Worm (Caenorhabditis elegans) whole organism, dauer: ENCODE results near the gene nspg-13.

Source experiments
- unc-62 ChIP-seq: sonication (generic microtip); optimal IDR thresholded peaks from 2 replicates; lab custom pipeline; 2017; ENCODE audit warnings: missing biosample characterization, missing genetic modification reagents, missing genetic modification characterization

The nspg-13 gene

DNA sequence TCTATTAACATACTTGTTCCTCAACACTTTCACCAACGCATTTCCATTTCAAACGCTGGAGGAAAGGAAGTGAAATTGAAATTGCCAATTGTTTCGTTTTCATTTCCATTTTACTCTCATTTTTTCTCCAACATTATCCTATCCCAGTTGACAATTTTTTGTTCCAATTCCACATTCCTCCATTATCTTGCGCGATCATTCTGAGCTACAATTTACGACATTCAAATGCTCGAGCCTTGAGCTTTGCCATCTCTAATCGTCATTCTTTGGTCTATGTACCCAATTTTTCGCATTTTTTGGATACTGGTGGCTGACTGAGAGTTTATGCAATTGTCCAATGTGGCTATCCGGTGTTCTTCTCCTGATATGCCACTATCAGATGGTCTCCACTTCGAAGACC lies 5.4 kb upstream of the nspg-13 start, which contains the start of gene Y34B4A.10:
Y34B4A.10 (plus strand) TSS at position 301 of the 400 bp plus-strand sequence.
- TF ChIP-seq unc-62, result no peak

DNA sequence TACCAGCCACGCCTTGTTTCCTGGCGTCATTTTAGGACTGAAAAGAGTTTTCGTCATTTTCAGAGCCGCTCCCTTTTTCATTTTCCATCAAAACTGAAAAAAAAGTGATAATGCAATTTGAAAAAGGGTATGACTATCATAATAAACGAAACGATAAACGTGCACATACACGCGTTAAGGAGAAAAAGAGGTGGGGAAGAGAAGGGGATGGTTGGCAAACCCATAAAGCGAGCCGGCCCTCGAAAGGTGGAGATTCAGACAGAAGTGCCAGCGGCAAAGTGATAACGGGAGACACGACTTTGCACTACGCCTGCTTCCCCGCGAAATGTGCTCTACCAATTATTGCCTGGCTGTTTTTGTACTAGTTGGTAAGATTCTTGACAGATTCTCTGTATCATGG lies 2.2 kb upstream of the nspg-13 start, which contains the start of gene nspg-14:
nspg-14 (plus strand) TSS at position 250 of the 400 bp plus-strand sequence.
- no peak for TF ChIP-seq unc-62

DNA sequence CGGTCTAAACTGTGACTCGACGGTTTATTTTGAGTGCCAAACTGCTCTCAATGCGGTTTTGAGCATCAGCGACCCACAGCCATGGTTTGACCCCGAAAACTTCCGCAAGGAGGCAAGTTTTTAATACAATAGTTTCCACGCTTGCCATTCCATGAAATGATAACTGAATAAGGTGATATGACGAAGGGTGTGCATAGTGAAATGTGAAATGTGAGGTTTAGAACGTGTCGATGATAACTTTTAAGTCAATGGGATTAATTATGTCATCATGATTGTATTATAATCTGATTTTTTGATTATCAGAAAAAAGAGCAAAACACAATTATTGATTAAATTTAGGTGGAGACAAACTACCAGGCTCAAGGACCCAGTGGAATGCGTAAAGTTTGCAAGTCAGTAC lies 326 bp downstream of the nspg-13 start:
- no peak for TF ChIP-seq unc-62

ce11 chrX:5256999-5257398 lies 2.0 kb downstream of the nspg-13 start, which contains the start of gene nspg-12:
Gene nspg-12, plus strand, starts transcription at chrX:5257299.
- no peak for TF ChIP-seq unc-62

DNA sequence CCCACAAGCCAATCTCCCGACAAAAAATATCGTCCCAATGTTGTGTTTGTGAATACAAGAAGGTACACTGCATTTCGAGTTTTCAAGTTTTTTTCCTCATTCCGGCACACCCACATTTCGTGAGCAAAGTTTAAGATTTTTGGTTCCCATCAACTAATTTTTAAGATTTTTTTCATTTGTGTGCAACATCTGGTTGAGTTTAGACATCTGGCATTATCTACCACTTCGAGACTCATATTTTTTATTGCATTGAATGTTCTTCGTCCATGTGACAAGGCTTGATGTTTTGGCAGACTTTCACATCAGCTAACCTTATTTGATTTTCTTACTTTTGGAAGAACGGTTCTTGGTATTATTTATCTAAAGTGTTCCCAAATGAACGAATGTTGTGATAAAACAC lies 5.4 kb downstream of the nspg-13 start:
- TF ChIP-seq unc-62, result no peak

ce11 chrX:5262033-5262432 lies 7.0 kb downstream of the nspg-13 start:
- TF ChIP-seq unc-62, result no peak

DNA sequence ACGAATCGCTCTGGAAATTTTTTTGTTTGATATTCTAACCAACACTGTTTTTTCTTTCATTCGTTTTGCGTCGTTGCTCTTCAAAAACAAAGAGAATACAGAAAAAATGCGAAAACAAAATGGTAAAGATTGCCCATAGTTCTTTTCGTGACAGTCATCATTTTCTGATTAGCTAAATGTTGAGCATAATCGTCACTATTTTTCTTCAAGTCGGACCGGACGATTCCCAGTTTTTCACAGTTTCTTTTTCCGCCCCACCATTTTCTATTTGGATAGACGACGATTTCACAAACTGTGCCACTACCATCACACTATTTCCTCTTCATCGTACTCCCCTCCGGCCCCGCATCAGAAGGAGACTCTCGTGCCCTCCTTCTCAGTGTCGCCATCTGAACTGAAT lies 8.6 kb downstream of the nspg-13 start:
- TF ChIP-seq unc-62, result no peak

- no peak for TF ChIP-seq unc-62
Observed at ce11 chrX:5264026-5264425, 9.0 kb downstream of the nspg-13 start, which contains the start of gene Y34B4A.4. Gene Y34B4A.4, plus strand, starts transcription at chrX:5264326.

ce11 chrX:5265356-5265755 lies 10.4 kb downstream of the nspg-13 start:
- TF ChIP-seq unc-62, result no peak

DNA sequence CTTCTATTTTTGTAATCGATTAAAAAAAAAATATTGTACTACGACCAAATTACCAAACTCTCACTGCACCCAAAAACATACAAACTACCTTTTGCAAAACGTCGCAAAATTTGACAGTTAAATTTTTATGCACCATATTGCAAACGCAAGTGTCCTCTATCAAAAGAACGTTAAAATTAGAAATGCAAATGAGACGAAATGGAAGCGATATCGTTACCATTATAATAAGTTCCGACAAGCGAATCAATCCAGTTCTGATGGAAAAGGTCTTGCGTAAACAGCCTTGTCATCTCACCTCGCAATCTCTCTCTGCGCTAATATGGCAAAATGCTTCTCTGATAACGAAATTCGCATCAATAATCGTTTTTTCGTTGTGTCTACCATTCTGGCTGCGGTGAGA lies 13.1 kb downstream of the nspg-13 start:
- TF ChIP-seq unc-62, result no peak

DNA sequence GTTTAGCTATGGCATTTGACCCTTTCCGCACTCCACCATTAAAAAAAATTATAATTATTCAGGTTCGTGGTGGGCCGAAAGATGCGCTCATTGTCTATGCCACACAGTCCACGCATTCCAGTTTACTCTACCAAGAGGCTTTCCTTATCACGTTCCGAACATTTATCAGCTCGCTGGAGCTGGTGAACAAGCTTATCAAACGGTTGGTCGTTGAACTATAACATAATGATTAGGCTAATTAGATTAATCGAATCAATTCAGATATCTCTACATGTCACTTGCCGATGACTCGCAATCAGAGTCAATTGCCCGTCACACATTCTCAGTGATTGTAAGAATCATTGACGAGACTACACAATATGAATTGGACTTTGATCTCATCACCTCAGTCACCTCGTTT lies 14.4 kb downstream of the nspg-13 start:
- TF ChIP-seq unc-62, result no peak

DNA sequence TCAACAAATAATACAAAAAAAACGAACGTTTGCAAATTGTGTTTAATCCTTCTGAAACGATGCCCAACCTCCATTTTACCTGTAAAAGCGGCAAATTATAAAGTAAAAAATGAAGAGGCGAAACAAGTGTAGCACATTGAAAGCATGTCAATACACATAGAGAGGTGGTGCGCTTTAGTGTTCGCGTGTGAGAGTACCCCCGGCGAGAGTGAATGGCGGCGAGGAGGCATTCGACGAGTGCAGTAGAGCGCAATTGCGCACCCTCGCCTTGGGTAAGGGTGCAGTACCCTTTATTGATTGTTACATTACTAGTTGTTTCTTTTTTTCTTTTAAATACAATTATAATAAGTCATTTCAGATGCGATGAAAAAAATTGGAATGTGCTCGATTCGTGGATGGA lies 20.2 kb downstream of the nspg-13 start, which contains the start of gene hst-6:
hst-6 (plus strand) TSS at position 353 of the 400 bp plus-strand sequence.
- no peak for TF ChIP-seq unc-62

ce11 chrX:5276772-5277171 lies 21.8 kb downstream of the nspg-13 start:
- TF ChIP-seq unc-62, result no peak

ce11 chrX:5278249-5278648 lies 23.3 kb downstream of the nspg-13 start:
- TF ChIP-seq unc-62, result no peak

DNA sequence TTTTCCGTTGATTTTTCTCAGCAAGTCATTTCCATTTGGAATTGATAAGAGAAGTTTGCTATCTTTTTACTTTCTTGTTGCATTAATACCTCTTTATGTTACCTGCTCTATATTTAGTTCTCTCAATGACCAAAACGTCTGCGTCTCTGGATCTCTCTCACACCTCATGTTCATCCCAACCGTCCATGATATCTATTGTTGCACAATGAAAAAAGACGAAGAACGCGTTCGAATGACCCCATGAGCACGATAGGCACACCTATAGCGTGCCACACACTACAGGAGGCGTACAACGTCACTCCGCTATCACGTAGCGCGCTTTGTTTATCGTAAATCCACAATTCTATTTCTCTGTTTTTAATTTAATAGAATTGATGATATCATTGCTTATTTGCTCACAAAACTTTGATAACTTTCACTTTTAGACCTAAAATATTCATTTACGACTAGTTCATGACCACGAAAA lies 24.2 kb downstream of the nspg-13 start, which contains the start of gene Y34B4A.2:
Y34B4A.2 (plus strand) TSS at position 328 of the 466 bp plus-strand sequence.
- TF ChIP-seq unc-62, result no peak

DNA sequence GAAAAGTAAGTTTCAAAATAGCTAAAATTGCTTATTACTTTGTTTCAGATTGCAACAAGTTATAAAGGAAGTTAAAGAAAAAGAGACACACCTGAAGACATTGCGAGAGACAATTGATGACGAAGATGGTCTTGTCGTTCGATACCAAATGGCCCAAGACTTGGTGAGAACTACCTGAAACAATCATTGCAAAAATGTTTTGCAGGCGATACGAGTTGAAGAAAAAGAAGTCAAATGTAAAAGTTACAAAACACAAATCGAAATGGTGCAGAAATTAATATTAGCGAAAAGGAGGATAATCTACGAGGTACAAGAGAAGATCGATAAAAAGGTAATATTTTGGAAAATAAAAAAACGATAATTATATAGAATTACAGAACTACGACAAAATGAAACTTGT lies 24.7 kb downstream of the nspg-13 start, which contains the start of gene rga-8:
rga-8 (minus strand) TSS at position 101 of the 400 bp plus-strand sequence.
- no peak for TF ChIP-seq unc-62

ce11 chrX:5283531-5283930 lies 28.5 kb downstream of the nspg-13 start, which contains the start of gene vps-41:
Gene vps-41, plus strand, starts transcription at chrX:5283831.
- no peak for TF ChIP-seq unc-62

ce11 chrX:5289106-5289505 lies 34.1 kb downstream of the nspg-13 start:
- TF ChIP-seq unc-62, result no peak

- TF ChIP-seq unc-62, result no peak
Observed at ce11 chrX:5293862-5294261, 38.9 kb downstream of the nspg-13 start.
